Worm (Caenorhabditis elegans) whole organism, L2 larva: ENCODE data around the gene gst-1.

ENCODE experiments used
- ama-1 ChIP-seq: fragments of 150-350 bp; optimal IDR thresholded peaks from 2 replicates; lab custom pipeline; 2018; ENCODE audit warnings: inconsistent platforms
- ceh-16 ChIP-seq: fragments of 150-350 bp; optimal IDR thresholded peaks from 2 replicates; lab custom pipeline; 2014; ENCODE audit warnings: missing biosample characterization, missing genetic modification characterization
- elt-1 ChIP-seq: fragments of 150-350 bp; optimal IDR thresholded peaks from 2 replicates; lab custom pipeline; 2014; ENCODE audit warnings: missing biosample characterization, missing genetic modification characterization
- mdl-1 ChIP-seq, 2 experiments: fragments of 150-350 bp in 1 of 2; sonication (generic microtip) in 1 of 2; optimal IDR thresholded peaks; 2 replicates each; lab custom pipeline; 2017; ENCODE audit warnings: missing biosample characterization in 2 of 2, missing genetic modification characterization in 2 of 2
- nhr-237 ChIP-seq: fragments of 150-350 bp; optimal IDR thresholded peaks from 2 replicates; lab custom pipeline; 2014; ENCODE audit warnings: missing biosample characterization, missing genetic modification characterization
- ztf-1 ChIP-seq: fragments of 200-800 bp; sonication (Bioruptor generic); conservative IDR thresholded peaks from 2 replicates; pipeline ENCODE4 v1.3.6; 2022; ENCODE audit warnings: missing genetic modification characterization, missing compliant biosample characterization
- ztf-4 ChIP-seq: fragments of 150-350 bp; optimal IDR thresholded peaks from 2 replicates; lab custom pipeline; 2014; ENCODE audit warnings: missing biosample characterization, missing genetic modification characterization

ce11 chrIII:9034133-9034532 is 25.0 kb upstream of the gst-1 start:
- TF ChIP-seq ztf-4: no peak
- TF ChIP-seq ztf-1 (GFP tag; lab: Robert Waterston, UW): no peak
- TF ChIP-seq ceh-16: no peak
- TF ChIP-seq ama-1 (lab: Kevin White, UChicago): no peak
- no peak for TF ChIP-seq elt-1 (tag; lab: Kevin White, UChicago)
- no peak for TF ChIP-seq nhr-237
- no peak for TF ChIP-seq mdl-1 (tag; optimal IDR thresholded peaks at IDR 0.05; lab: Kevin White, UChicago)
